Fruit fly (Drosophila melanogaster) whole organism, adult: ENCODE measurements around the gene alpha-Man-Ib.

ENCODE experiments used
- CG11617 ChIP-seq: fragments of 200-800 bp; sonication (Bioruptor generic); optimal IDR thresholded peaks from 2 replicates; lab custom pipeline; 2017; ENCODE audit warnings: mild to moderate bottlenecking, missing biosample characterization, missing genetic modification reagents, missing genetic modification characterization
- CG12768 ChIP-seq: fragments of 200-800 bp; sonication (Bioruptor generic); optimal IDR thresholded peaks from 2 replicates; lab custom pipeline; 2017; ENCODE audit warnings: missing biosample characterization, missing genetic modification characterization, mild to moderate bottlenecking, moderate library complexity, missing genetic modification reagents
- CG14711 ChIP-seq: fragments of 200-800 bp; sonication (Bioruptor generic); optimal IDR thresholded peaks from 2 replicates; lab custom pipeline; 2018; ENCODE audit warnings: missing biosample characterization, mild to moderate bottlenecking, missing genetic modification characterization, moderate library complexity
- CG1620 ChIP-seq: fragments of 200-800 bp; sonication (Bioruptor generic); optimal IDR thresholded peaks from 2 replicates; lab custom pipeline; 2016; ENCODE audit warnings: missing biosample characterization, missing genetic modification characterization
- CG33017 ChIP-seq: fragments of 200-800 bp; sonication (Bioruptor generic); optimal IDR thresholded peaks from 2 replicates; lab custom pipeline; 2018; ENCODE audit warnings: missing biosample characterization, mild to moderate bottlenecking, missing genetic modification characterization, moderate library complexity
- CG5204 ChIP-seq: fragments of 200-800 bp; sonication (Bioruptor generic); optimal IDR thresholded peaks from 2 replicates; lab custom pipeline; 2016; ENCODE audit warnings: missing biosample characterization, missing genetic modification characterization
- CG7045 ChIP-seq: fragments of 200-800 bp; sonication (Bioruptor generic); optimal IDR thresholded peaks from 2 replicates; lab custom pipeline; 2017; ENCODE audit warnings: missing biosample characterization, mild to moderate bottlenecking, missing genetic modification characterization
- CG7101 ChIP-seq: fragments of 200-800 bp; sonication (Bioruptor generic); optimal IDR thresholded peaks from 2 replicates; lab custom pipeline; 2018; ENCODE audit warnings: missing biosample characterization, mild to moderate bottlenecking, missing genetic modification characterization, moderate library complexity
- Clk ChIP-seq: fragments of 200-800 bp; sonication (Bioruptor generic); optimal IDR thresholded peaks from 2 replicates; lab custom pipeline; 2017; ENCODE audit warnings: missing biosample characterization, missing genetic modification characterization
- Crg-1 ChIP-seq: fragments of 200-800 bp; sonication (Bioruptor generic); optimal IDR thresholded peaks from 2 replicates; lab custom pipeline; 2016; ENCODE audit warnings: missing biosample characterization, missing genetic modification characterization
- Hr96 ChIP-seq: fragments of 200-800 bp; sonication (Bioruptor generic); optimal IDR thresholded peaks from 2 replicates; lab custom pipeline; 2016; ENCODE audit warnings: missing biosample characterization, missing genetic modification characterization
- Mnt ChIP-seq: fragments of 200-800 bp; sonication (Bioruptor generic); optimal IDR thresholded peaks from 2 replicates; lab custom pipeline; 2016; ENCODE audit warnings: missing biosample characterization, mild to moderate bottlenecking, missing genetic modification characterization
- bab1 ChIP-seq: fragments of 200-800 bp; sonication (Bioruptor generic); optimal IDR thresholded peaks from 3 replicates; lab custom pipeline; 2019; ENCODE audit warnings: missing biosample characterization, mild to moderate bottlenecking, missing genetic modification characterization, moderate library complexity
- cic ChIP-seq: fragments of 200-800 bp; sonication (Bioruptor generic); optimal IDR thresholded peaks from 2 replicates; lab custom pipeline; 2017; ENCODE audit warnings: missing biosample characterization, mild to moderate bottlenecking, missing genetic modification characterization, moderate library complexity
- cnc ChIP-seq, 2 experiments: fragments of >200 bp; optimal IDR thresholded peaks; 2 replicates each; lab custom pipeline; 2017
- kay ChIP-seq: fragments of 200-800 bp; sonication (Bioruptor generic); peaks from one replicate; lab custom pipeline; 2016; ENCODE audit warnings: missing biosample characterization, missing genetic modification characterization, borderline replicate concordance
- ovo ChIP-seq: fragments of 200-800 bp; sonication (Bioruptor generic); optimal IDR thresholded peaks from 2 replicates; lab custom pipeline; 2016; ENCODE audit warnings: missing biosample characterization, missing genetic modification characterization
- pad ChIP-seq: fragments of 200-800 bp; sonication (Bioruptor generic); optimal IDR thresholded peaks from 3 replicates; lab custom pipeline; 2017; ENCODE audit warnings: missing biosample characterization, missing genetic modification characterization, mild to moderate bottlenecking, moderate library complexity, missing genetic modification reagents
- tj ChIP-seq: fragments of 200-800 bp; sonication (Bioruptor generic); optimal IDR thresholded peaks from 3 replicates; lab custom pipeline; 2017; ENCODE audit warnings: missing biosample characterization, mild to moderate bottlenecking, missing genetic modification characterization, moderate library complexity
- toe ChIP-seq: fragments of 200-800 bp; sonication (Bioruptor generic); optimal IDR thresholded peaks from 2 replicates; lab custom pipeline; 2016; ENCODE audit warnings: missing biosample characterization, missing genetic modification characterization

alpha-Man-Ib gene

dm6 chr3R:29095525-29095924 is 17.1 kb downstream of the alpha-Man-Ib start:
- TF ChIP-seq tj (GFP tag; lab: Kevin White, UChicago) (no peak), CG11617 (GFP tag; lab: Kevin White, UChicago) (no peak), cnc (optimal IDR thresholded peaks at IDR 0.05; lab: Kevin White, UChicago) (no peak), CG12768 (no peak), CG7045 (GFP tag; lab: Kevin White, UChicago) (no peak), cic (GFP tag; lab: Kevin White, UChicago) (no peak), toe (GFP tag; lab: Kevin White, UChicago) (no peak), CG33017 (tag; lab: Kevin White, UChicago) (no peak), Clk (no peak)

dm6 chr3R:29094152-29094551 is 18.5 kb downstream of the alpha-Man-Ib start:
- no peak for TF ChIP-seq Hr96
- TF ChIP-seq Clk: peak; percentile 25
- peak; percentile 21 for TF ChIP-seq CG7045 (GFP tag; lab: Kevin White, UChicago)

- TF ChIP-seq CG7101 (no peak), CG14711 (tag; lab: Kevin White, UChicago) (no peak), pad (GFP tag; lab: Kevin White, UChicago) (no peak), tj (GFP tag; lab: Kevin White, UChicago) (no peak), CG11617 (GFP tag; lab: Kevin White, UChicago) (no peak), bab1 (GFP tag; lab: Kevin White, UChicago) (no peak), CG7045 (GFP tag; lab: Kevin White, UChicago) (no peak), toe (GFP tag; lab: Kevin White, UChicago) (no peak), ovo (GFP tag; lab: Kevin White, UChicago) (no peak), kay (GFP tag; lab: Kevin White, UChicago) (no peak), Hr96 (no peak), cnc (optimal IDR thresholded peaks at IDR 0.05; lab: Kevin White, UChicago) (no peak), CG1620 (no peak), cic (GFP tag; lab: Kevin White, UChicago) (no peak), Crg-1 (GFP tag; lab: Kevin White, UChicago) (no peak), CG5204 (GFP tag; lab: Kevin White, UChicago) (no peak)
Observed at dm6 chr3R:29091609-29092008, 21.0 kb downstream of the alpha-Man-Ib start.

DNA sequence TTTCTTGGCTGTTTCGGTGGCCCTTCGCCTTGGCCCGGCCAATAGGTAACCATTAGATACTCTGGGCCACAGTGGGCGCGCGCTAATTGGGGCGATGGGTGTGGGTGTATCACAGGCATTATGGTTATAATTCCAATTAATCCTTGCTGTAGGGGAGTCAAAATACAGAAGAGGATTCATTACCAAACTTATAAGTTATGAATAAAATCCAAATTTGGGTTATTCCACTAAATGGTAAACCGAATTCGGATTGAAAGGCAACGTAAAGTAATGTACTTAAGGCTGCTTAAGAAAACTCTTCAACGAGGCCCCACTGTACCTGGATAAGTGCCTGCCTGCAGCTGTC is 23.0 kb downstream of the alpha-Man-Ib start:
- TF ChIP-seq CG14711 (tag; lab: Kevin White, UChicago) (no peak), Crg-1 (GFP tag; lab: Kevin White, UChicago) (no peak), CG11617 (GFP tag; lab: Kevin White, UChicago) (no peak), CG12768 (no peak), Mnt (GFP tag; lab: Kevin White, UChicago) (no peak), ovo (GFP tag; lab: Kevin White, UChicago) (no peak), CG7101 (no peak), CG1620 (no peak), Clk (no peak), Hr96 (no peak), kay (GFP tag; lab: Kevin White, UChicago) (no peak), tj (GFP tag; lab: Kevin White, UChicago) (no peak), CG33017 (tag; lab: Kevin White, UChicago) (no peak)

dm6 chr3R:29088938-29089661 is 23.5 kb downstream of the alpha-Man-Ib start:
- peak; percentile 47 for TF ChIP-seq kay (GFP tag; lab: Kevin White, UChicago)
- no peak for TF ChIP-seq Crg-1 (GFP tag; lab: Kevin White, UChicago)
- no peak for TF ChIP-seq pad (GFP tag; lab: Kevin White, UChicago)
- TF ChIP-seq CG5204 (GFP tag; lab: Kevin White, UChicago): peak; percentile 7
- TF ChIP-seq CG14711 (tag; lab: Kevin White, UChicago): peak; percentile 21

- no peak for TF ChIP-seq tj (GFP tag; lab: Kevin White, UChicago)
- TF ChIP-seq bab1 (GFP tag; lab: Kevin White, UChicago): no peak
- TF ChIP-seq cnc (optimal IDR thresholded peaks at IDR 0.05; lab: Kevin White, UChicago): no peak
- TF ChIP-seq CG12768: no peak
- no peak for TF ChIP-seq Crg-1 (GFP tag; lab: Kevin White, UChicago)
- TF ChIP-seq kay (GFP tag; lab: Kevin White, UChicago): no peak
- TF ChIP-seq CG5204 (GFP tag; lab: Kevin White, UChicago): no peak
- no peak for TF ChIP-seq ovo (GFP tag; lab: Kevin White, UChicago)
- TF ChIP-seq CG7045 (GFP tag; lab: Kevin White, UChicago): no peak
- TF ChIP-seq Hr96: no peak
- TF ChIP-seq CG33017 (tag; lab: Kevin White, UChicago): no peak
- no peak for TF ChIP-seq CG14711 (tag; lab: Kevin White, UChicago)
- TF ChIP-seq toe (GFP tag; lab: Kevin White, UChicago): no peak
- no peak for TF ChIP-seq pad (GFP tag; lab: Kevin White, UChicago)
- no peak for TF ChIP-seq CG1620
- TF ChIP-seq CG7101: no peak
- TF ChIP-seq Mnt (GFP tag; lab: Kevin White, UChicago): no peak
- TF ChIP-seq CG11617 (GFP tag; lab: Kevin White, UChicago): no peak
- TF ChIP-seq Clk: no peak
- no peak for TF ChIP-seq cic (GFP tag; lab: Kevin White, UChicago)
Observed at dm6 chr3R:29087926-29088487, 24.6 kb downstream of the alpha-Man-Ib start.
